Worm (Caenorhabditis elegans): ENCODE data around the gene zmp-3.

ce11 chrV:2922594-2922993 is 13.2 kb upstream of the zmp-3 start, which contains the start of gene srh-38:
- TF ChIP-seq him-1 (tag; optimal IDR thresholded peaks at IDR 0.05), result no peak
- TF ChIP-seq dao-5 (tag; optimal IDR thresholded peaks at IDR 0.05), result no peak
- TF ChIP-seq W03F9.2 (tag; optimal IDR thresholded peaks at IDR 0.05), result no peak
